Worm (Caenorhabditis elegans) whole organism, dauer: ENCODE results near the gene spe-42.

Experiments used
- unc-62 ChIP-seq: sonication (generic microtip); optimal IDR thresholded peaks from 2 replicates; lab custom pipeline; 2017; ENCODE audit warnings: missing biosample characterization, missing genetic modification reagents, missing genetic modification characterization

The spe-42 gene

ce11 chrV:11736896-11737295 is at the start of gene spe-42:
spe-42 (minus strand) TSS chrV:11736996.
- TF ChIP-seq unc-62, result no peak

DNA sequence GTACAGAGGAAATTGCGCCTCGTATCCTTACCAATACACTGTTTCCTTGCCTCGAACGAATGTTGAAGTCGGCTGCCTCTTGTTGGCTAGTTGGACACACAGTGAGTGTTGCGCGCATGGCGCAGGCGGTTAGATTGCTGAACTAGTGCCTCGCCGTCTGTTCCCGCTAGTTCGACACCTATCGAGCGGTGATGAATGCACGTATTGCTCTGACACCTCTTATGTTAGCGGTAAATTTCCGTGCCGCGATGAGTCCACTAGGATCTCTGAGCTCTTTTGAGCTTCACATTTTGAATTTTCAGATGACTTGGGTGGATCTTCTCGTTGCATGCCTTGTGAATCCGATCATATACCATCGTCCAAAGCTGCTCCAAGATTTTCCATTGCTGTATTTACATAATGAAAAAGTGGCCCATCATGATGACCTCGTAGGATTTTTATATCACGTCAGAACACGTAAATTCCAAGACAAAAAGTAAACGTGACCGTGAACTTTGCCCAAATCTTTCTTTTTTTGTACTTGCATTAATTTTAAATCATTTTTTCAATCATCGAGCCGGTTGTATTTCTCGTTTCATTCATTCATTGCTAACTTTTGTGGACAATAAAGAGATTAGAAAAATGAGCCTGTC is 46.1 kb upstream of the spe-42 start, which contains the start of gene F55A11.11:
Gene F55A11.11 (plus strand): TSS at position 341 of the 632 bp plus-strand sequence.
- no peak for TF ChIP-seq unc-62

ce11 chrV:11779810-11780209 is 43.0 kb upstream of the spe-42 start:
- TF ChIP-seq unc-62, result no peak

DNA sequence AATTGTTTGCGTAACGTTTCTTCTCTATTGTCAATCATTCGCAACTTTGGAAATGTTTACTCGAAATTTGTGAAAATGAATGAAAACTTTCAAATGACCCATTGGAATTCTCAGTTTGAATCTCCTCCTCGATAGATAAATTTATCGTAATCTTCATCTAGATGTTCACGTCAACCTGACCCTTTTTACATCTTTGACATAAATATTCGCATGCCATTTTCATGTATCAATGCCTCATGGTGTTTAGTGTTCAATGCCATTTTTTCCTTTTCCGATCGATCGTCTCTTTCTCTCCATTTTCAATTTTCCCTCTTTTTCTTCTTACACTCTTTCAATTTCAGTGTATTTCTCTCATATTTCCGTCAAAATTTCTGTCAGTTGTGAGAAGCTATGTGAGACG is 42.5 kb upstream of the spe-42 start:
- TF ChIP-seq unc-62, result no peak

- no peak for TF ChIP-seq unc-62
These were observed 41.0 kb upstream of the spe-42 start for ce11 chrV:11777846-11778245.

DNA sequence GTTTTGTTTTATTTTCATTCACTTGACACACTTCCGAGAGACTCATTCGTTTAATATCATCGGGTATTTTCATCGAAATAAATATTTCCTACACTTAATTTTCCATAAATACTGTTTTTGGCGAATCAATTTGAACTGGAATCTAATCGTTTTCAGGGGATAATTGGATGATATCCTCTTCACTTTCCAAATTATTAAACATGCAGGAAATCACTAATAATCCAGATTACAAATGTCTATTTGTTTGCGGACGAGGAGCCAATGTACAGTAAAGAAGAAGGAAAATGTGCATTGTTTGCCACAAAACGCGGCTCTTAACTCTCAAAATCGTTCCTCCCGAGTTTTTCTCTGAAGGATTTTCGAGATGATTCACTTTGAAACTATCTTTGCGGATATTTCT is 39.7 kb upstream of the spe-42 start, which contains the start of gene F55A11.6:
Gene F55A11.6 (plus strand): TSS at position 301 of the 400 bp plus-strand sequence.
- no peak for TF ChIP-seq unc-62

DNA sequence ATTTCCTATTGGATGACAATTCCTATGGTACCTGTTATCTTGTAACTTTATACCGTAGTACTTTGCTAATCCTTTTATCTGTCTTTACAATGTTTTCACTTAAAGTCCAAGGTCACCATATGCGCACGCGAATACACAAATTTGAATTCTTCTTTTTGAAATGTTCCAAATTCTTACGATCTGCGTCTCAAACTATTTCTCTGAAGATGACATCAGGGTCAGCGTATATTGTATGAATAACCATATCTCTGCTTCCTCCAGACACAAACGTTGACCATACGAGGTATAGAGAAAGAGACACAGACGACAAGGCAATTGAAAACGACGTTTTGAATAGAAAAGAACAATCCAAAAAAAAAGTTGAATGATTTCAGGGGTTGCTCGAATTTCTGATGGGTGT is 37.1 kb upstream of the spe-42 start:
- TF ChIP-seq unc-62, result no peak

DNA sequence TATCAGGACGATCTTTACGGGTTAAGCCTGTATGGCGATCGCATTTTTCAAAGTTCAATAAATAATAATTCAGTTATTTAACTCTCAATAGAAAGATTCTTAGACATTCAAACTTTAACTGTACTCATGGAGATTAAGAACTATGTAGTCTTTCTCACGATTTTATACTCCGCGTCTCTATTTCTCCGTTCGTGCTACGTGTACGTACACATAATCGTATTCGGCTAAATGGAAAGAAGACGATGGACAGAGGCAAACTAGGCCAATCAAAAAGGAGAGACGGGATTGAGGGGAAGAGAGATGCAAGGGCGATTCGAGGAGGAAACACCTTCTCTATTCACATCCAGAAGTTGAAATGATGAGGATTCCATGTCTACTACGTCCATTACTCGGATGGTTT is 36.6 kb upstream of the spe-42 start, which contains the start of gene bus-18:
Gene bus-18 (plus strand): TSS at position 301 of the 400 bp plus-strand sequence.
- no peak for TF ChIP-seq unc-62

DNA sequence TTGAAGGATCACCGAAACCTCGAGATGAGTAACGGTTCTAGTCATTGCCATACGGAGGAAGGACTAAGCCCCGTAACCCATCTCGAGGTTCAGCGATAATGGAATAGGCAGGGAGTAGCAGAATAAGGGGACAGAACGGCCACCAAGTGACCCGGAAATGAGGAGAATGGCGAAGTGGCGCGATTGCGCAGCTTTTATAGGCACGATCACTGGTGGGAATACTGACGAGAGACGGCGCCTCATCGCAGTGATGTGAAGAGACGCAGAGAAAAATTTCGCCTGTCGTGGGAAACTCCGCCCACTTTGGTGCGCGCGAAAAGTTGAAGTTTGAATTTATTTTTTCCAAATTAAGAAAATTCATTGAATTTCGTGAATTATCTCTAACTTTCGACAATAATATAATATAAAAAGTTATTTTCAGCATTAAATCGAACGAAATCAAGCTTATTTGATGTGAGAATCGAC is 33.3 kb upstream of the spe-42 start, which contains the start of gene F55A11.4:
Gene F55A11.4 (plus strand): TSS at position 415 of the 465 bp plus-strand sequence.
- TF ChIP-seq unc-62, result no peak

DNA sequence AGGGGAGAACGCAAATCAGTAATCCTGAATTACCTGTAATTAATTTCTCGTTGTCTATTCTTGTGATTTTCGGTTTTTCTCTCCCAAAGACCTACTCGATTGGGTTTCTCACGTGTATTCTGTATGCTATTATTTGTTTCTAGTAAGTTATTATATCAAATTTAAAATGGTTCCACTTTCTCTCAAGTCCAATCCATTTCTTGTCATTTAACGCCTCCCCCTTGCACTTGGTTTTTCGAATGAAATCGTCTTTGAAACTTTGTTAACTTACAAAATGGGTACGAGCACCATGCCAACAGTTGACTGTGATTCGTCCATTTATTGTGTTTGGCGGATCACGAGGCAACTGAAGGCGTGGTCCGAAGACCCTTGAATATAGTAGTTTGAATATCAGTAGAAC is 32.9 kb upstream of the spe-42 start:
- TF ChIP-seq unc-62, result no peak

- no peak for TF ChIP-seq unc-62
These were observed 30.2 kb upstream of the spe-42 start, which contains the start of gene sel-11 for ce11 chrV:11767028-11767427. sel-11 (plus strand) TSS chrV:11767328.

- no peak for TF ChIP-seq unc-62
These were observed 27.7 kb upstream of the spe-42 start, which contains the start of the genes F55A11.1 and syx-5 for ce11 chrV:11764373-11764954. F55A11.1 (minus strand) TSS chrV:11764385. syx-5 (plus strand) TSS chrV:11764904.

ce11 chrV:11762863-11763262 is 26.1 kb upstream of the spe-42 start, which contains the start of gene T04F3.4:
T04F3.4 (minus strand) TSS chrV:11763049.
- no peak for TF ChIP-seq unc-62

DNA sequence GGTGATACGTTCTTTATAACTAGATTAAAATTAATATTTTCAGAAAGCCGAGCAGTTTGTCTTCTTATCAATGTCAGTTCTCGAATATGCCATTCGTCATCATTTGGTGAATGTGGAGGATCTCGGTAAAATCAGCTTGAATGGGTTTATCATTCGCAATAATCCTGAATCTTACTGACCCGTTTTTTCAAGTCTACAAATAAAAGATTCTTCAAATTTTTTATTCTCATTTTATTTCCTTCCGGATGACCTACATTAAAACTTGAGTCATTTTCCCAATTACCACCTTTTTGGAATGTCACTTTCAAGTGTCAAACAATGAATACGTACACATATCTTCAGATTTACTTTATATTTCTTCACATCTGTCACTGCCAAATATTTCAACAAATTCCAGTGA is 23.6 kb upstream of the spe-42 start, which contains the start of gene T04F3.5:
Gene T04F3.5 (plus strand): TSS at position 301 of the 400 bp plus-strand sequence.
- TF ChIP-seq unc-62, result no peak

DNA sequence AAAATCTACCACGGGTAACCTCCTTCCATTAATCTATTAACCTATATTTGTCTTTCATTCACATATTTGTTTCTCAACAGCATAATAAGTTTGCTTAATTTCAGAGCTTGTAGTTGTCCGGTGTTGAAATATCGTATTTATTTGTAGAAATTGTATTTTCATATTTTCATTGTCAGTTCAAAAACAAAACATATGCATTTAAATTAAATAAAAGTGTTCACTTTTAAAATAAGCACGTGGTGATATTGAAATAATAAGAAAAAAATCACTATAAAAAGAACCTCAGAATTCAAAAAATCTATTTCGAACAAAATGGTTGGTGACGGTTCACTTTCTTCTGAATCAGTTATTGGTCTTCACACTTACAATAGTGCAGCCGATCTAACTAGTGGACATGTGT is 21.8 kb upstream of the spe-42 start, which contains the start of gene T04F3.3:
Gene T04F3.3 (plus strand): TSS at position 301 of the 400 bp plus-strand sequence.
- TF ChIP-seq unc-62, result no peak

- no peak for TF ChIP-seq unc-62
These were observed 20.6 kb upstream of the spe-42 start, which contains the start of gene smoc-1 for ce11 chrV:11757358-11757757. smoc-1 (plus strand) TSS chrV:11757658.

DNA sequence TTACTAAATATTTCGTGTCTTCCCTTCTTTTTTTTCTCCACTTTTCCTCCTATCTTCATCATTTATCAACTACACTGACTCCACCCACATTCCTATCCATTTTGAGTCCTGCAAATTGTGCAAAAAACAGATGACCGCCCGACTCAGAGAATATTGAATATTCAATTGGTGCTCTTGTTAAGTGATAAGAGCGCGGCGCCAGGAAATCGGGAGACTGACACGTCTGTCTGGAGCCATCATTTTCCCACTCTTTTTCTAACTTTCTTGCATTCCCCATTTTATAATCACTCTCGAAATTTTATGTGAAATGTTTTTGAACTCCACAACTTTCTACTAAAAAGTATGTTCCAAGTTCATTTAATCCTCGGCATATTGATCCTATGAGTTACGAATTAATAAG is 19.1 kb upstream of the spe-42 start:
- no peak for TF ChIP-seq unc-62

DNA sequence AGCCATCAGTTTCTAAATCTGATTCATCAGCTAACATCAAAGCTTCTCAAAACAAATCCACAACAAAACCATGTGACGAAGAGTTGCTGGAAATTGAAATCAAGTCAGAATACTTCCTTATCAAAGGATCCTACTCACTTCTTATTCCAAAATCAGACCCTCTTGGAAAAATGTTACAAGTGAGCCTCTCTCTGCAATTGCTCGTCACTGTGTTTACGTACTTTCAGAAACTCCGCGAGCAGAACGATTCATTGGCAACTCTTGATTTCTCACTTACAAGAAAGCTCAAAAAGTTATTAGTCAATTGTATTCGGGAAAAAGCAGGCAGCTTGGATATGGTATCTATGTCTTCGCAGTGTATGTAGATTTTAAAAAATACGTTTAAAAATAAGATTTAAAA is 14.7 kb upstream of the spe-42 start:
- TF ChIP-seq unc-62, result no peak
